Fruit fly (Drosophila melanogaster): Measurements from ENCODE around the gene CG3226.

The CG3226 gene

DNA sequence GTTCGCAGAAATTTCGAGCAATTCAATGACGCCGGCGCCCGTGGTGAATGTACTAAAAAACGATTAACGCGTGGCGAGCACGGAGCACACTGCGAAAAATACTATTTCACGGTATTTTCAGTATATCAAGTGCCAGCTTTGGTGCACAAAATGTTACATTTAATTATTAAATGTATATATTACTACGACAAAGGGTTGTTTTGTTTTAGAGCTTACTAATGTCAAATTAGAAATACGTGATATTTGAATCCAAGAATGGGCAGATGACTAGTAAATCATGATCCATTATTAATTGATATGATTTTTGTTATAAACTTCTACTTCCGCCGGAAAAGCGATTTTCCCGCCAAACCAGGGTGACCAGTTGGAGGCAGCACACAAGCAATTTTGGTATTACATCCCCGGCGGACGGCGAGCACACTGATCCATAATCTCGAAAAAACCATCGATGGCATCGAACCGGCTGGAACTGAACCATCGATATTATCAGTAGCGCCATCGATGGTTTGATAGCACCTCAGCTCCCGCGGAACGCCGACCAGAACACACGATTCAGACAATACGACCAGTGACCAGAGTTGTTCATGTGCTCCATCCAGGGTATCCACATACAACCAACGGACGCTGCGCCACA lies at the start of gene CG3226, which contains the start of gene Cdc7:
Gene CG3226 (minus strand): TSS at position 51 of the 634 bp plus-strand sequence.
Gene Cdc7 (plus strand): TSS at position 344 of the 634 bp plus-strand sequence.
- peak; percentile 68 for TF ChIP-seq Sox102F (GFP tag; optimal IDR thresholded peaks at IDR 0.05)
- TF ChIP-seq CG11294 (GFP tag; IDR thresholded peaks at IDR 0.05) = no peak
- peak; percentile 72 for TF ChIP-seq Met (GFP tag; optimal IDR thresholded peaks at IDR 0.05)
- peak; percentile 70 for TF ChIP-seq net (GFP tag; optimal IDR thresholded peaks at IDR 0.05)
- TF ChIP-seq dsx (GFP tag; optimal IDR thresholded peaks at IDR 0.05; ENCODE audit: poor library complexity, severe bottlenecking) = peak; percentile 33
- TF ChIP-seq eg (GFP tag; IDR thresholded peaks at IDR 0.05) = peak; percentile 53; the same call in 1 of the 3 replicates
- TF ChIP-seq CG6792 (GFP tag; optimal IDR thresholded peaks at IDR 0.05) = peak; percentile 64
- peak; percentile 57 for TF ChIP-seq CG10669 (GFP tag; optimal IDR thresholded peaks at IDR 0.05)
- peak; percentile 53 for TF ChIP-seq Sox14 (GFP tag; optimal IDR thresholded peaks at IDR 0.05)
- peak; percentile 69 for TF ChIP-seq pdm3 (GFP tag; optimal IDR thresholded peaks at IDR 0.05)
- TF ChIP-seq fkh (GFP tag; optimal IDR thresholded peaks at IDR 0.05) = peak; percentile 56
- TF ChIP-seq lz (GFP tag; optimal IDR thresholded peaks at IDR 0.05) = peak; percentile 50
- TF ChIP-seq esn (GFP tag; optimal IDR thresholded peaks at IDR 0.05) = peak; percentile 76
- peak; percentile 42 for TF ChIP-seq CG32006 (GFP tag; optimal IDR thresholded peaks at IDR 0.05)
- peak; percentile 31 for TF ChIP-seq CG16779 (tag; optimal IDR thresholded peaks at IDR 0.05)
- peak; percentile 32 for TF ChIP-seq CG11762 (GFP tag; optimal IDR thresholded peaks at IDR 0.05; ENCODE audit: insufficient read depth)
- TF ChIP-seq Hr4 (GFP tag; optimal IDR thresholded peaks at IDR 0.05) = no peak
- TF ChIP-seq ss (GFP tag; optimal IDR thresholded peaks at IDR 0.05) = peak; percentile 64 to 78
- TF ChIP-seq svp (GFP tag) = peak; percentile 61
- TF ChIP-seq dac (GFP tag; optimal IDR thresholded peaks at IDR 0.05) = peak; percentile 22
- peak; percentile 30 for TF ChIP-seq Hr39 (GFP tag; optimal IDR thresholded peaks at IDR 0.05)
- peak; percentile 18 for TF ChIP-seq spab (GFP tag; optimal IDR thresholded peaks at IDR 0.05)
- TF ChIP-seq Gug (GFP tag; IDR thresholded peaks at IDR 0.05) = no peak
- peak; percentile 64 for TF ChIP-seq achi (GFP tag; optimal IDR thresholded peaks at IDR 0.05)
- TF ChIP-seq Smox (GFP tag; optimal IDR thresholded peaks at IDR 0.05) = peak; percentile 56
- peak; percentile 64 for TF ChIP-seq CG34406 (GFP tag; optimal IDR thresholded peaks at IDR 0.05)
- TF ChIP-seq CG6808 (GFP tag; optimal IDR thresholded peaks at IDR 0.05) = peak; percentile 74
- TF ChIP-seq OdsH (GFP tag; optimal IDR thresholded peaks at IDR 0.05) = peak; percentile 67
- TF ChIP-seq Hr38 (GFP tag; optimal IDR thresholded peaks at IDR 0.05) = no peak
- peak; percentile 46 for TF ChIP-seq CG10631 (GFP tag; optimal IDR thresholded peaks at IDR 0.05)
- peak; percentile 51 for TF ChIP-seq CG1621 (tag; optimal IDR thresholded peaks at IDR 0.05)
- peak; percentile 59 for TF ChIP-seq vri (GFP tag; optimal IDR thresholded peaks at IDR 0.05)
- TF ChIP-seq CG8319 (GFP tag; optimal IDR thresholded peaks at IDR 0.05) = peak; percentile 55
- peak; percentile 35 for TF ChIP-seq fd59A (GFP tag; optimal IDR thresholded peaks at IDR 0.05)
- TF ChIP-seq CG3919 (GFP tag; optimal IDR thresholded peaks at IDR 0.05) = peak; percentile 64
- TF ChIP-seq CG8119 (GFP tag; IDR thresholded peaks at IDR 0.05) = no peak
- TF ChIP-seq CG11902 (GFP tag; optimal IDR thresholded peaks at IDR 0.05) = no peak
- peak; percentile 54; the same call in 1 of the 3 replicates for TF ChIP-seq CG6163 (GFP tag; IDR thresholded peaks at IDR 0.05)
- no peak for TF ChIP-seq CG15336 (GFP tag; IDR thresholded peaks at IDR 0.05)
- peak; percentile 35 for TF ChIP-seq Lpt (GFP tag; optimal IDR thresholded peaks at IDR 0.05)
- peak; percentile 46 for TF ChIP-seq fd85E (GFP tag; optimal IDR thresholded peaks at IDR 0.05)
- TF ChIP-seq topi (GFP tag; optimal IDR thresholded peaks at IDR 0.05) = peak; percentile 70
- TF ChIP-seq CG8632 (GFP tag; optimal IDR thresholded peaks at IDR 0.05) = peak; percentile 60
- TF ChIP-seq Blimp-1 (GFP tag; optimal IDR thresholded peaks at IDR 0.05) = peak; percentile 58
- peak; percentile 32 for TF ChIP-seq Ets96B (tag; optimal IDR thresholded peaks at IDR 0.05)
- peak; percentile 50 for TF ChIP-seq CG31627 (GFP tag; optimal IDR thresholded peaks at IDR 0.05)
- TF ChIP-seq CG4318 (GFP tag; optimal IDR thresholded peaks at IDR 0.05) = no peak
- TF ChIP-seq salr (GFP tag; optimal IDR thresholded peaks at IDR 0.05) = peak; percentile 4 to 27
- no peak for TF ChIP-seq Ets21C (GFP tag; optimal IDR thresholded peaks at IDR 0.05)
- peak; percentile 53 for TF ChIP-seq CG9139 (GFP tag; optimal IDR thresholded peaks at IDR 0.05)
- TF ChIP-seq Eip78C (GFP tag) = peak; percentile 91
